Worm (Caenorhabditis elegans) whole organism, early embryonic: ENCODE data around the gene C04E7.1.

Experiments used
- F13C5.2 ChIP-seq: sonication (generic microtip); optimal IDR thresholded peaks from 2 replicates; lab custom pipeline; 2017; ENCODE audit warnings: mild to moderate bottlenecking, missing genetic modification characterization, inconsistent platforms, missing compliant biosample characterization
- ama-1 ChIP-seq: fragments of 150-350 bp; optimal IDR thresholded peaks from 2 replicates; lab custom pipeline; 2014
- ceh-36 ChIP-seq: sonication (generic microtip); optimal IDR thresholded peaks from 2 replicates; lab custom pipeline; 2016; ENCODE audit warnings: missing genetic modification characterization, inconsistent platforms, missing compliant biosample characterization
- sea-1 ChIP-seq: fragments of 200-800 bp; sonication (Bioruptor generic); conservative IDR thresholded peaks from 2 replicates; pipeline ENCODE4 v1.3.6; 2022; ENCODE audit warnings: missing genetic modification characterization, missing compliant biosample characterization
- tbx-37 ChIP-seq: fragments of 200-800 bp; sonication (Bioruptor generic); conservative IDR thresholded peaks from 2 replicates; pipeline ENCODE4 v1.3.6; 2022; ENCODE audit warnings: missing genetic modification reagents, missing genetic modification characterization, missing compliant biosample characterization

DNA sequence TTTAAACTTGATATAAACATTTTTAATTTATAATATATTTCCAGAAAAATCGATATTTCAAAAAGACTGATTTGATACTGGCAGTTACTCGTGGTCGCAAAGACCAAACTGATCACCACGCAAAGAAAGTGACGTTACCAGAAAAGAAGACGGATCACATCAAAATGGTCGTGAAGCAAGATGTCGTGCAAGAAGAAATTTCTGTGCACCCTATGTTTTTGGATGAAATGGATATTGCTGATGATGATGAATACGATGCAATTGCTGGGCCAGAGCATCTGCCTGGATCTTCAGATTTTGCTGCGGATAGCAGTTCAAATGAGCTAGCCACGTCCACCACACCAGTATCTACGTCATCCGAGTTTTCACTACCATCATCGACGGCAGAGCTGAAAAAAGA is 29.2 kb upstream of the C04E7.1 start:
- TF ChIP-seq tbx-37 (GFP tag; lab: Robert Waterston, UW) = no peak
- no peak for TF ChIP-seq F13C5.2 (tag; lab: Kevin White, UChicago)
- no peak for TF ChIP-seq ama-1 (lab: Kevin White, UChicago)
- no peak for TF ChIP-seq ceh-36 (tag; lab: Kevin White, UChicago)
- no peak for TF ChIP-seq sea-1 (GFP tag; lab: Robert Waterston, UW)
